Fruit fly (Drosophila melanogaster) whole organism, prepupa: Measurements from ENCODE around the gene cerv.

Experiments used
- Blimp-1 ChIP-seq: fragments of 200-800 bp; sonication (Bioruptor generic); optimal IDR thresholded peaks from 3 replicates; lab custom pipeline; 2017; ENCODE audit warnings: missing biosample characterization, missing genetic modification characterization, mild to moderate bottlenecking, moderate library complexity, missing genetic modification reagents
- CG16779 ChIP-seq: fragments of 200-800 bp; sonication (Bioruptor generic); optimal IDR thresholded peaks from 3 replicates; lab custom pipeline; 2017; ENCODE audit warnings: missing biosample characterization, mild to moderate bottlenecking, missing genetic modification characterization
- CG8119 ChIP-seq: fragments of 200-800 bp; sonication (Bioruptor generic); IDR thresholded peaks from 3 replicates; pipeline ENCODE4 v1.3.6; 2022; ENCODE audit warnings: missing biosample characterization, missing genetic modification characterization
- Eip78C ChIP-seq: fragments of 200-800 bp; sonication (Bioruptor generic); peaks from one replicate; lab custom pipeline; 2016; ENCODE audit warnings: missing biosample characterization, missing genetic modification characterization
- Hr38 ChIP-seq: sonication (Bioruptor generic); optimal IDR thresholded peaks from 2 replicates; lab custom pipeline; 2016; ENCODE audit warnings: missing biosample characterization, missing genetic modification characterization
- Smox ChIP-seq: fragments of 200-800 bp; sonication (Bioruptor generic); optimal IDR thresholded peaks from 3 replicates; lab custom pipeline; 2016; ENCODE audit warnings: missing biosample characterization, missing genetic modification characterization

DNA sequence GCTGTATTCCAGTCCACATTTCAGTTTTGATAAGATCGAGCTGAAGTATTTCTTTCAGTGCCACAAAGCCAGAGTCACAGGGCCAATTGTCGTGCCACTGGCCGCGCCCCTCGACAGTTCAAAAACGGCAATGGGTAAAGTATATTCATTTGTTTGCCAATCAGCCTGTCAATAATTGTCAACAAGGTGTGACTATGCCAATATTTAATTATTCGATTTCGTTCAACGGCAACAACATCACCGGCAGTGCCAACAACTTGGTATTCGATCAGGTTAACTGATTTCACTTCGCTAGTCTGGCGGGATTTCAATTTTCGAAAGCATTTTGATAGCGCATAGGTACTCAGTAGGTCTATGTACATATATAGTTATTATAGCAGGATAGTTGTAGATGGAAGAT lies 24.5 kb upstream of the cerv start:
- TF ChIP-seq CG16779 (tag; lab: Kevin White, UChicago) (no peak), Blimp-1 (no peak), CG8119 (GFP tag; lab: Robert Waterston, UW) (no peak), Eip78C (GFP tag; lab: Kevin White, UChicago) (no peak), Smox (no peak), Hr38 (no peak)
